Worm (Caenorhabditis elegans) whole organism, mixed stage, embryonic: ENCODE measurements around the gene nspd-3.
"Not testable (repeated sequence)": the region's sequence is repeated elsewhere in the genome, so short reads cannot be mapped to it uniquely, and the experiment has no call there.

ENCODE experiments used
- ceh-43 ChIP-seq: fragments of 200-800 bp; sonication (Bioruptor generic); optimal IDR thresholded peaks from 2 replicates; lab custom pipeline; 2018; ENCODE audit warnings: mild to moderate bottlenecking, missing genetic modification characterization, moderate library complexity, missing compliant biosample characterization
- ces-1 ChIP-seq: fragments of 150-350 bp; optimal IDR thresholded peaks from 2 replicates; lab custom pipeline; 2014; ENCODE audit warnings: missing biosample characterization, missing genetic modification reagents, missing genetic modification characterization
- cnd-1 ChIP-seq: fragments of 200-800 bp; sonication (Bioruptor generic); optimal IDR thresholded peaks from 2 replicates; lab custom pipeline; 2018; ENCODE audit warnings: mild to moderate bottlenecking, missing genetic modification characterization, missing compliant biosample characterization
- nhr-12 ChIP-seq: fragments of 150-350 bp; optimal IDR thresholded peaks from 2 replicates; lab custom pipeline; 2014; ENCODE audit warnings: missing biosample characterization, missing genetic modification characterization
- nhr-2 ChIP-seq: fragments of 150-350 bp; optimal IDR thresholded peaks from 2 replicates; lab custom pipeline; 2014; ENCODE audit warnings: missing biosample characterization, missing genetic modification characterization
- nhr-237 ChIP-seq: fragments of 150-350 bp; optimal IDR thresholded peaks from 2 replicates; lab custom pipeline; 2014; ENCODE audit warnings: missing biosample characterization, missing genetic modification characterization
- nhr-28 ChIP-seq: fragments of 150-350 bp; optimal IDR thresholded peaks from 2 replicates; lab custom pipeline; 2014; ENCODE audit warnings: missing biosample characterization, missing genetic modification characterization
- nhr-76 ChIP-seq: sonication (generic microtip); optimal IDR thresholded peaks from 2 replicates; lab custom pipeline; 2017; ENCODE audit warnings: missing biosample characterization, missing genetic modification characterization
- pha-4 ChIP-seq: fragments of 150-350 bp; optimal IDR thresholded peaks from 2 replicates; lab custom pipeline; 2018; ENCODE audit warnings: missing biosample characterization, missing genetic modification reagents, missing genetic modification characterization
- snpc-4 ChIP-seq: fragments of 150-350 bp; optimal IDR thresholded peaks from 2 replicates; lab custom pipeline; 2014; ENCODE audit warnings: missing biosample characterization, missing genetic modification characterization
- unc-62 ChIP-seq: fragments of 150-350 bp; optimal IDR thresholded peaks from 2 replicates; lab custom pipeline; 2014; ENCODE audit warnings: missing biosample characterization, missing genetic modification reagents, missing genetic modification characterization

DNA sequence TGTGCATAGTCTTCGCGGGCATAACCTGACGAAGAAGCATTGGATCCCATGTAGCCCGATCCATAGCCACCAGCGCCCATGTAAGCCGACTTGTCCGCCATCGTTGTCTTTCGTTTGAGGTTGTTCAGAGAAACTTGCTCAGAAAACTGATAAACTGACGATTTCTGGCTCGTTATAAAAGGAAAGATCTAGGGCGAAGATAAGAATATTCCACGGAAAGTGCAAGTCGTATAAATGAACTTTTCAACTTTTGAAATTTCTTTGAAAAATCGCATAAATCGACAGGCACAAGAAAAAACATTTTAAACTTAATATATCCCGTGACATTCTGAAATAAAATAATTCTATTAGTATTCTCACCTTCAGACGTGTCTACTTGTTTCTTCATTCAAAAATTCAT, at the start of gene nspd-3, which contains the start of gene C24D10.2:
- TF ChIP-seq nhr-76 (tag; lab: Kevin White, UChicago); nhr-28 (tag; lab: Kevin White, UChicago); cnd-1 (tag; lab: Kevin White, UChicago); nhr-237 (tag; lab: Kevin White, UChicago); unc-62 (GFP tag; lab: Kevin White, UChicago); ces-1 (GFP tag; lab: Kevin White, UChicago); ceh-43 (GFP tag; lab: Kevin White, UChicago); nhr-2 (tag; lab: Kevin White, UChicago); nhr-12; pha-4; snpc-4 (tag; lab: Kevin White, UChicago): not testable (repeated sequence)
